In genomic region chr3L:7156890-7157289, dm6 we compare ENCODE assay signal across 5 fruit fly cellular contexts.
A peak's percentile ranks its signal among the peaks of the same experiment; 100 is the strongest.
TF ChIP-seq lines count a peak whose summit lies in the region.

Gene corn, minus strand, starts transcription at chr3L:7157073.

- TF ChIP-seq CTCF in whole organism, embryonic (GFP tag; optimal IDR thresholded peaks at IDR 0.05; lab: Kevin White, UChicago), result no peak

TF ChIP-seq in whole organism, adult, 20 proteins besides CTCF, POLR2A, EP300 and RAD21:
- TF ChIP-seq CG7045 (GFP tag; optimal IDR thresholded peaks at IDR 0.05; lab: Kevin White, UChicago) (no peak), CG7101 (tag; optimal IDR thresholded peaks at IDR 0.05; lab: Kevin White, UChicago) (peak; percentile 6)

TF ChIP-seq in whole organism, embryonic, 481 proteins besides CTCF, POLR2A, EP300 and RAD21 (continues in another document):
- peak; percentile 40; the same call in 1 of the 2 replicates for TF ChIP-seq bbx (GFP tag; IDR thresholded peaks at IDR 0.05; lab: Robert Waterston, UW; ENCODE audit: partially characterized antibody)
- 0 out of 3 replicates have a peak, but pooled peaks have one; percentile 15 for TF ChIP-seq CG34224 (GFP tag; IDR thresholded peaks at IDR 0.05; lab: Robert Waterston, UW; ENCODE audit: partially characterized antibody)
- TF ChIP-seq ssp (GFP tag; IDR thresholded peaks at IDR 0.05; lab: Robert Waterston, UW), result no peak
- TF ChIP-seq CG4360 (GFP tag; IDR thresholded peaks at IDR 0.05; lab: Robert Waterston, UW), result no peak
- no peak for TF ChIP-seq trh (GFP tag; optimal IDR thresholded peaks at IDR 0.05; lab: Kevin White, UChicago)
- TF ChIP-seq CG42726 (GFP tag; IDR thresholded peaks at IDR 0.05; lab: Robert Waterston, UW; ENCODE audit: partially characterized antibody), result peak; percentile 42; the same call in 1 of the 2 replicates
- TF ChIP-seq CG7357 (GFP tag; IDR thresholded peaks at IDR 0.05; lab: Robert Waterston, UW), result no peak
- TF ChIP-seq CG12299 (tag; optimal IDR thresholded peaks at IDR 0.05; lab: Kevin White, UChicago), result peak; percentile 22
- TF ChIP-seq nerfin-2 (GFP tag; IDR thresholded peaks at IDR 0.05; lab: Robert Waterston, UW; ENCODE audit: partially characterized antibody), result no peak
- TF ChIP-seq grau (tag; optimal IDR thresholded peaks at IDR 0.05; lab: Kevin White, UChicago), result peak; percentile 2
- TF ChIP-seq Oli (tag; optimal IDR thresholded peaks at IDR 0.05; lab: Kevin White, UChicago), result no peak
- peak; percentile 37; the same call in 1 of the 2 replicates for TF ChIP-seq Bgb (GFP tag; IDR thresholded peaks at IDR 0.05; lab: Robert Waterston, UW; ENCODE audit: partially characterized antibody)
- peak; percentile 25; the same call in 1 of the 3 replicates for TF ChIP-seq CG34422 (GFP tag; IDR thresholded peaks at IDR 0.05; lab: Robert Waterston, UW)
- peak; percentile 7 for TF ChIP-seq MESR4 (GFP tag; optimal IDR thresholded peaks at IDR 0.05; lab: Kevin White, UChicago)
- no peak for TF ChIP-seq ranshi (GFP tag; IDR thresholded peaks at IDR 0.05; lab: Robert Waterston, UW)
- peak; percentile 29 for TF ChIP-seq CG11504 (tag; optimal IDR thresholded peaks at IDR 0.05; lab: Kevin White, UChicago)
- TF ChIP-seq sc (optimal IDR thresholded peaks at IDR 0.05; lab: Kevin White, UChicago), result no peak
- TF ChIP-seq sc (GFP tag; optimal IDR thresholded peaks at IDR 0.05; lab: Kevin White, UChicago), result no peak
- TF ChIP-seq CG17328 (GFP tag; IDR thresholded peaks at IDR 0.05; lab: Robert Waterston, UW), result no peak
- TF ChIP-seq ERR (GFP tag; optimal IDR thresholded peaks at IDR 0.05; lab: Kevin White, UChicago), result no peak

TF ChIP-seq in whole organism, prepupa, 60 proteins besides CTCF, POLR2A, EP300 and RAD21:
- TF ChIP-seq lz (GFP tag; optimal IDR thresholded peaks at IDR 0.05; lab: Kevin White, UChicago) (no peak), CG6854 (GFP tag; optimal IDR thresholded peaks at IDR 0.05; lab: Kevin White, UChicago) (no peak), fd85E (GFP tag; optimal IDR thresholded peaks at IDR 0.05; lab: Kevin White, UChicago) (no peak), CG4318 (GFP tag; optimal IDR thresholded peaks at IDR 0.05; lab: Kevin White, UChicago) (no peak), Eip75B (GFP tag; optimal IDR thresholded peaks at IDR 0.05; lab: Kevin White, UChicago) (peak; percentile 6), Hr38 (GFP tag; optimal IDR thresholded peaks at IDR 0.05; lab: Kevin White, UChicago) (no peak), CG9139 (GFP tag; optimal IDR thresholded peaks at IDR 0.05; lab: Kevin White, UChicago) (peak; percentile 14), esn (GFP tag; optimal IDR thresholded peaks at IDR 0.05; lab: Kevin White, UChicago) (no peak), achi (GFP tag; optimal IDR thresholded peaks at IDR 0.05; lab: Kevin White, UChicago) (peak; percentile 8), CG16779 (tag; optimal IDR thresholded peaks at IDR 0.05; lab: Kevin White, UChicago) (no peak), fkh (GFP tag; optimal IDR thresholded peaks at IDR 0.05; lab: Kevin White, UChicago) (peak; percentile 3), CG10631 (GFP tag; optimal IDR thresholded peaks at IDR 0.05; lab: Kevin White, UChicago) (no peak), vri (GFP tag; optimal IDR thresholded peaks at IDR 0.05; lab: Kevin White, UChicago) (peak; percentile 22), CG31627 (GFP tag; optimal IDR thresholded peaks at IDR 0.05; lab: Kevin White, UChicago) (no peak), net (GFP tag; optimal IDR thresholded peaks at IDR 0.05; lab: Kevin White, UChicago) (no peak), Met (GFP tag; optimal IDR thresholded peaks at IDR 0.05; lab: Kevin White, UChicago) (peak; percentile 15)

TF ChIP-seq in whole organism, pupa, 21 proteins besides CTCF, POLR2A, EP300 and RAD21:
- TF ChIP-seq CG13204 (GFP tag; optimal IDR thresholded peaks at IDR 0.05; lab: Kevin White, UChicago) (no peak), Pif1A (GFP tag; optimal IDR thresholded peaks at IDR 0.05; lab: Kevin White, UChicago) (peak; percentile 20), Pif1B (GFP tag; optimal IDR thresholded peaks at IDR 0.05; lab: Kevin White, UChicago) (peak; percentile 41), CG4496 (GFP tag; IDR thresholded peaks at IDR 0.05; lab: Robert Waterston, UW) (peak; percentile 31; the same call in 1 of the 3 replicates)

TF ChIP-seq in whole organism, wandering third instar larva, 38 proteins besides CTCF, POLR2A, EP300 and RAD21:
- TF ChIP-seq Vsx2 (GFP tag; optimal IDR thresholded peaks at IDR 0.05; lab: Kevin White, UChicago; ENCODE audit: partially characterized antibody) (peak; percentile 52), h (GFP tag; optimal IDR thresholded peaks at IDR 0.05; lab: Kevin White, UChicago) (peak; percentile 11), Rel (GFP tag; optimal IDR thresholded peaks at IDR 0.05; lab: Kevin White, UChicago) (no peak), Rel (tag; optimal IDR thresholded peaks at IDR 0.05; lab: Kevin White, UChicago) (peak; percentile 29), HLH106 (tag; optimal IDR thresholded peaks at IDR 0.05; lab: Kevin White, UChicago) (no peak), CrebA (GFP tag; optimal IDR thresholded peaks at IDR 0.05; lab: Kevin White, UChicago; ENCODE audit: borderline replicate concordance) (peak; percentile 57), Hnf4 (GFP tag; optimal IDR thresholded peaks at IDR 0.05; lab: Kevin White, UChicago) (peak; percentile 31), Hr83 (GFP tag; optimal IDR thresholded peaks at IDR 0.05; lab: Kevin White, UChicago; ENCODE audit: poor library complexity, severe bottlenecking) (peak; percentile 8), sage (GFP tag; optimal IDR thresholded peaks at IDR 0.05; lab: Kevin White, UChicago) (no peak)
TF ChIP-seq in whole organism, wandering third instar larva: peak in this region for 6.
